Worm (Caenorhabditis elegans) whole organism, L3 larva: ENCODE results near the gene tag-275.

ENCODE experiments used
- R02D3.7 ChIP-seq: fragments of 150-350 bp; optimal IDR thresholded peaks from 2 replicates; lab custom pipeline; 2014; ENCODE audit warnings: missing biosample characterization, missing genetic modification characterization
- ceh-16 ChIP-seq: sonication (generic microtip); optimal IDR thresholded peaks from 2 replicates; lab custom pipeline; 2017; ENCODE audit warnings: missing biosample characterization, missing genetic modification characterization
- ceh-82 ChIP-seq: fragments of 150-350 bp; optimal IDR thresholded peaks from 2 replicates; lab custom pipeline; 2014; ENCODE audit warnings: missing biosample characterization, missing genetic modification characterization
- ceh-9 ChIP-seq: sonication (generic microtip); optimal IDR thresholded peaks from 2 replicates; lab custom pipeline; 2018; ENCODE audit warnings: missing biosample characterization, missing genetic modification characterization
- daf-12 ChIP-seq: fragments of 150-350 bp; optimal IDR thresholded peaks from 2 replicates; lab custom pipeline; 2014; ENCODE audit warnings: missing biosample characterization, missing genetic modification reagents, missing genetic modification characterization
- egl-5 ChIP-seq: fragments of 150-350 bp; optimal IDR thresholded peaks from 2 replicates; lab custom pipeline; 2017; ENCODE audit warnings: missing biosample characterization, missing genetic modification reagents, missing genetic modification characterization, inconsistent platforms
- elt-1 ChIP-seq: fragments of 150-350 bp; optimal IDR thresholded peaks from 2 replicates; lab custom pipeline; 2014; ENCODE audit warnings: missing biosample characterization, missing genetic modification characterization
- elt-2 ChIP-seq: sonication (generic microtip); optimal IDR thresholded peaks from 2 replicates; lab custom pipeline; 2016; ENCODE audit warnings: missing genetic modification reagents, mild to moderate bottlenecking, missing genetic modification characterization, missing compliant biosample characterization
- elt-3 ChIP-seq, 3 experiments: fragments of 150-350 bp in 1 of 3; sonication (generic microtip) in 2 of 3; optimal IDR thresholded peaks; 2 replicates in 2 of 3; 4 replicates in 1 of 3; lab custom pipeline; 2014 to 2017; ENCODE audit warnings: missing biosample characterization in 3 of 3, missing genetic modification characterization in 3 of 3
- eor-1 ChIP-seq, 2 experiments: fragments of 150-350 bp; optimal IDR thresholded peaks; 2 replicates each; lab custom pipeline; 2014 to 2018; ENCODE audit warnings: missing biosample characterization in 2 of 2, missing genetic modification characterization in 2 of 2
- fkh-10 ChIP-seq: sonication (generic microtip); optimal IDR thresholded peaks from 2 replicates; lab custom pipeline; 2017; ENCODE audit warnings: missing biosample characterization, missing genetic modification reagents, missing genetic modification characterization
- hmg-11 ChIP-seq: sonication (generic microtip); optimal IDR thresholded peaks from 2 replicates; lab custom pipeline; 2016; ENCODE audit warnings: missing genetic modification characterization, missing compliant biosample characterization
- lin-39 ChIP-seq: fragments of 150-350 bp; optimal IDR thresholded peaks from 2 replicates; lab custom pipeline; 2018; ENCODE audit warnings: missing biosample characterization, missing genetic modification reagents, missing genetic modification characterization
- mdl-1 ChIP-seq: fragments of 150-350 bp; optimal IDR thresholded peaks from 2 replicates; lab custom pipeline; 2014; ENCODE audit warnings: missing biosample characterization, missing genetic modification characterization
- mml-1 ChIP-seq: fragments of 150-350 bp; sonication (generic microtip); optimal IDR thresholded peaks from 3 replicates; lab custom pipeline; 2014; ENCODE audit warnings: missing biosample characterization, missing genetic modification characterization
- nfya-1 ChIP-seq: sonication (generic microtip); optimal IDR thresholded peaks from 2 replicates; lab custom pipeline; 2017; ENCODE audit warnings: missing genetic modification characterization, mild to moderate bottlenecking, missing compliant biosample characterization, antibody characterized with exemption, moderate library complexity; ENCODE audit not compliant: insufficient read depth
- nhr-11 ChIP-seq: fragments of 150-350 bp; optimal IDR thresholded peaks from 2 replicates; lab custom pipeline; 2014; ENCODE audit warnings: missing biosample characterization, missing genetic modification characterization
- nhr-23 ChIP-seq: fragments of 150-350 bp; optimal IDR thresholded peaks from 2 replicates; lab custom pipeline; 2014; ENCODE audit warnings: missing biosample characterization, missing genetic modification reagents, missing genetic modification characterization
- nhr-25 ChIP-seq: sonication (generic microtip); optimal IDR thresholded peaks from 2 replicates; lab custom pipeline; 2017; ENCODE audit warnings: missing biosample characterization, missing genetic modification characterization
- nhr-28 ChIP-seq: fragments of 150-350 bp; optimal IDR thresholded peaks from 2 replicates; lab custom pipeline; 2014; ENCODE audit warnings: missing biosample characterization, missing genetic modification characterization
- nhr-76 ChIP-seq: fragments of 150-350 bp; sonication (generic microtip); optimal IDR thresholded peaks from 5 replicates; lab custom pipeline; 2014; ENCODE audit warnings: missing biosample characterization, missing genetic modification characterization
- nhr-77 ChIP-seq: fragments of 150-350 bp; optimal IDR thresholded peaks from 2 replicates; lab custom pipeline; 2014; ENCODE audit warnings: missing biosample characterization, missing genetic modification characterization
- pha-4 ChIP-seq: fragments of 150-350 bp; optimal IDR thresholded peaks from 2 replicates; lab custom pipeline; 2014; ENCODE audit warnings: missing biosample characterization, missing genetic modification reagents, missing genetic modification characterization
- pqm-1 ChIP-seq: fragments of 150-350 bp; optimal IDR thresholded peaks from 2 replicates; lab custom pipeline; 2017; ENCODE audit warnings: missing biosample characterization, missing genetic modification characterization, inconsistent platforms
- sea-2 ChIP-seq: fragments of 150-350 bp; sonication (generic microtip); optimal IDR thresholded peaks from 4 replicates; lab custom pipeline; 2014; ENCODE audit warnings: missing biosample characterization, missing genetic modification reagents, missing genetic modification characterization
- skn-1 ChIP-seq: fragments of 150-350 bp; optimal IDR thresholded peaks from 2 replicates; lab custom pipeline; 2014; ENCODE audit warnings: missing biosample characterization, missing genetic modification characterization
- tbx-2 ChIP-seq: sonication (generic microtip); optimal IDR thresholded peaks from 2 replicates; lab custom pipeline; 2016; ENCODE audit warnings: mild to moderate bottlenecking, missing genetic modification characterization, missing compliant biosample characterization
- unc-62 ChIP-seq: fragments of 150-350 bp; sonication (generic microtip); optimal IDR thresholded peaks from 4 replicates; lab custom pipeline; 2014; ENCODE audit warnings: missing biosample characterization, missing genetic modification reagents, missing genetic modification characterization
- zag-1 ChIP-seq: fragments of 150-350 bp; optimal IDR thresholded peaks from 2 replicates; lab custom pipeline; 2014; ENCODE audit warnings: missing biosample characterization, missing genetic modification characterization
- ztf-11 ChIP-seq: fragments of 150-350 bp; optimal IDR thresholded peaks from 2 replicates; lab custom pipeline; 2014; ENCODE audit warnings: missing biosample characterization, missing genetic modification characterization

The tag-275 gene

ce11 chrX:6145921-6146320, 4.4 kb downstream of the tag-275 start:
- TF ChIP-seq lin-39 (tag; lab: Kevin White, UChicago) = peak; percentile 63
- no peak for TF ChIP-seq ceh-82 (tag; lab: Kevin White, UChicago)

DNA sequence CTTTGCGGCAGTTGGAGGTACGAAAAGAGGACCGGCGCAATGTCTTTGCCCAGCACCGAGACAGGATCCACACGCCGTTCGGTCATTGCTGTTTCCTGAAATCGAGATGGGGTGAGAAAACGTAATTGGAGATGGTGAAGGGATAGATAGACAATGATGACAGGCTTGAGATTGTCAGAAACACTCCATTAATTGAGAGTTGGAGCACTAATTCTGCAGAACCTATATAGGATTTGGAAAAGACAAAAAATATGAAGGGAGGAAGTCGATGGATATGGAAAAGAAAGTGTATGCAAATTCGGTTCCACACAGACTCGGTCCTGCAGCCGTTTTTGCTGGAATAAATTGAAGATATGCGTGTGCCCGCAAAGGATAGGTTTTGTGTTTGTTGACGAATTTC, 12.1 kb downstream of the tag-275 start, which contains the start of gene Y72A10A.1:
Y72A10A.1 (minus strand) TSS at position 101 of the 400 bp plus-strand sequence.
- no peak for TF ChIP-seq nhr-11 (tag; lab: Kevin White, UChicago)
- TF ChIP-seq nhr-25 (tag; lab: Kevin White, UChicago) = no peak
- TF ChIP-seq mml-1 = no peak

- TF ChIP-seq elt-1 (tag; lab: Kevin White, UChicago) (no peak), nfya-1 (tag; lab: Kevin White, UChicago) (peak; percentile 47), unc-62 (peak; percentile 43), tbx-2 (tag; lab: Kevin White, UChicago) (peak; percentile 30), hmg-11 (peak; percentile 55)
Observed at ce11 chrX:6134423-6134822, 15.9 kb downstream of the tag-275 start.

DNA sequence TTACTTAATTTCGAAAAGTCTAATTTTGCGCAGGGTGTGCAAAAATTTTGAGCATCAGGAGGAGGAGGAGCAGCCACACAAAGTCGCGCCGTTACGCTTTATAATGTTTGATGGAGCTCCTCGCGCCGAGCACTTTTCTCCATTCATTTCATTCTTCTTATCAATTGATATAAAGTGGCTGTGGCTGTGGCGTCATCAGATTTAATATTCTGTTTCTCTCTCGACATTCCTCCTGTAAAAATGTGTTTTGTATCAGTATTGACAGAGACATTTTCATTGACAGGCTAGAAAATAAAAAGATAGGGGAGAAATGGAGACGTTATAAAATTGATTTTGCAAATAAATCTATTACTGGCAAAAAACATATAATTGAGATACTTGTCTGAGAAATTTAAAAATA, 21.1 kb downstream of the tag-275 start:
- TF ChIP-seq ceh-9 (tag; lab: Kevin White, UChicago) = no peak
- TF ChIP-seq nhr-76 (tag; lab: Kevin White, UChicago) = no peak
- TF ChIP-seq pqm-1 (tag; lab: Kevin White, UChicago) = peak; percentile 53
- peak; percentile 25 for TF ChIP-seq pha-4 (tag; lab: Kevin White, UChicago)
- peak; percentile 80 for TF ChIP-seq elt-2
- no peak for TF ChIP-seq nhr-23 (tag; lab: Kevin White, UChicago)
- TF ChIP-seq nfya-1 (tag; lab: Kevin White, UChicago) = peak; percentile 1

ce11 chrX:6128773-6129172, 21.6 kb downstream of the tag-275 start:
- no peak for TF ChIP-seq ceh-16
- TF ChIP-seq skn-1 = no peak
- TF ChIP-seq ztf-11 (tag; lab: Kevin White, UChicago) = no peak
- no peak for TF ChIP-seq ceh-82 (tag; lab: Kevin White, UChicago)
- no peak for TF ChIP-seq elt-3 (tag; optimal IDR thresholded peaks at IDR 0.05; lab: Kevin White, UChicago)
- no peak for TF ChIP-seq nhr-76 (tag; lab: Kevin White, UChicago)
- no peak for TF ChIP-seq egl-5
- no peak for TF ChIP-seq tbx-2 (tag; lab: Kevin White, UChicago)
- TF ChIP-seq, all 47 proteins: peak for 0

DNA sequence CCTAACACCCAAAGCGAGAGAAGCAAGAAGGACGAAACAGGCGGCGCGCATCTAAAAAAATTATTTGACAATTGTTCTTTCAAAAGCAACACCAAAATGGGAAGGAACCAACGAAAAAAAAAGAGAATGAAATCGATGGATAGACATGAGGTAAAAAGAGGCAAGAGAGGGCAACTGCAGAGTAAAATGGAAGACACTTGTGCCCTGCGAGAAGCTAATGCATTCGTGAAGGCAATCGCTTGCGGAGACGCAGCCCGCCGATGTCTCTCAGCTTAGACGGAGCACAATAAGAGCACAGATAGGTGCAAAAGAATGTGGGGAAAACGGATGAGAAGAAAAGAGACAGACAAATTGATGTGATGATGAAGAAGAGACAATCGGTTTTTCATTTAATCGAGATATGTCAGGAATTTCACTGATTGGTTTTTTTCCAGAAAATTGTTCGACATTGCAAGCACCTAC, 22.1 kb downstream of the tag-275 start, which contains the start of gene C15H9.9:
C15H9.9 (minus strand) TSS at position 51 of the 462 bp plus-strand sequence.
- TF ChIP-seq R02D3.7 (tag; lab: Kevin White, UChicago) (no peak), mdl-1 (no peak), hmg-11 (peak; percentile 38), daf-12 (no peak), eor-1 (tag; optimal IDR thresholded peaks at IDR 0.05; lab: Kevin White, UChicago) (no peak), egl-5 (peak; percentile 48), nhr-77 (no peak), lin-39 (tag; lab: Kevin White, UChicago) (peak; percentile 90), sea-2 (GFP tag; lab: Kevin White, UChicago) (no peak), nfya-1 (tag; lab: Kevin White, UChicago) (peak; percentile 45)

- TF ChIP-seq pha-4 (tag; lab: Kevin White, UChicago) (peak; percentile 37), elt-2 (no peak), mdl-1 (no peak), nhr-76 (tag; lab: Kevin White, UChicago) (no peak)
Observed at ce11 chrX:6122026-6122425, 28.3 kb downstream of the tag-275 start, which contains the start of gene nnt-1. Gene nnt-1, plus strand, starts transcription at chrX:6122311.

ce11 chrX:6121279-6121678, 29.1 kb downstream of the tag-275 start:
- TF ChIP-seq pqm-1 (tag; lab: Kevin White, UChicago) (peak; percentile 15), pha-4 (tag; lab: Kevin White, UChicago) (peak; percentile 89), nhr-28 (tag; lab: Kevin White, UChicago) (no peak), elt-2 (peak; percentile 27), nhr-11 (tag; lab: Kevin White, UChicago) (no peak), sea-2 (GFP tag; lab: Kevin White, UChicago) (no peak), fkh-10 (no peak), mdl-1 (no peak), zag-1 (tag; lab: Kevin White, UChicago) (no peak), elt-1 (tag; lab: Kevin White, UChicago) (no peak)
